Fruit fly (Drosophila melanogaster): ENCODE data around the gene BG642167.

dm6 chr3R:25789355-25789754 lies 16.9 kb upstream of the BG642167 start, which contains the start of gene CG31380:
- TF ChIP-seq psq (optimal IDR thresholded peaks at IDR 0.05) (no peak), EcR (GFP tag; optimal IDR thresholded peaks at IDR 0.05) (no peak)
